Worm (Caenorhabditis elegans): ENCODE results near the gene rabn-5.

DNA sequence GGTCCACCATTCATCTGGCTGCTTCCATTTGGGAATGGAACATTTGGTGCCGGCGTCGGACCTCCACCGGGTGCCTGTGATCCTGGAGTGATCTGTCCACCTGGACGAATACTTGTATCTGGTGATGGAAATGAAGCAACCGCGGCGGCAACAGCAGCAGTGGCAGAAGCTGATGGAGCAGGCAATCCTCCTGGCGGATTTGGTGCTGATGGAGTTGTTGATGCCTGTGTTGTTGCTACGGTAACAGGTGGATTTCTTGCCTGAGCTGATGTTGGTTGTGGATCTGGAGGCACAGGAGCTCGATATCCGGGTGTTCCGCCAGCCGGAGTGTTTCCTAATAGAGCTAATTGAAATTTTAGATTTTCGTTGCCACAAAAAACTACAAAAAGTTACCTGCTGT is 31.9 kb upstream of the rabn-5 start:
- TF ChIP-seq dao-5 (tag; optimal IDR thresholded peaks at IDR 0.05) (no peak), W03F9.2 (tag; optimal IDR thresholded peaks at IDR 0.05) (no peak)

Measured in whole organism, L4/young adult.